Fruit fly (Drosophila melanogaster) whole organism, prepupa: ENCODE measurements around the gene ND-B14.5B.
A peak's percentile ranks its signal among the peaks of the same experiment; 100 is the strongest.

Experiments
- Blimp-1 ChIP-seq: fragments of 200-800 bp; sonication (Bioruptor generic); optimal IDR thresholded peaks from 3 replicates; lab custom pipeline; 2017; ENCODE audit warnings: missing biosample characterization, missing genetic modification characterization, mild to moderate bottlenecking, moderate library complexity, missing genetic modification reagents
- CG10631 ChIP-seq: fragments of 200-800 bp; sonication (Bioruptor generic); optimal IDR thresholded peaks from 2 replicates; lab custom pipeline; 2016; ENCODE audit warnings: missing biosample characterization, missing genetic modification characterization
- CG11294 ChIP-seq: fragments of 200-800 bp; sonication (Bioruptor generic); IDR thresholded peaks from 2 replicates; pipeline ENCODE4 v1.3.6; 2022; ENCODE audit warnings: missing biosample characterization, missing genetic modification characterization
- CG15336 ChIP-seq: fragments of 200-800 bp; sonication (Bioruptor generic); IDR thresholded peaks from 2 replicates; pipeline ENCODE4 v1.3.6; 2022; ENCODE audit warnings: missing biosample characterization, missing genetic modification characterization
- CG32006 ChIP-seq: fragments of 200-800 bp; sonication (Bioruptor generic); optimal IDR thresholded peaks from 3 replicates; lab custom pipeline; 2017; ENCODE audit warnings: missing biosample characterization, mild to moderate bottlenecking, missing genetic modification characterization
- CG34406 ChIP-seq: fragments of 200-800 bp; sonication (Bioruptor generic); optimal IDR thresholded peaks from 3 replicates; lab custom pipeline; 2016; ENCODE audit warnings: missing biosample characterization, missing genetic modification characterization
- CG4318 ChIP-seq: fragments of 200-800 bp; sonication (Bioruptor generic); optimal IDR thresholded peaks from 3 replicates; lab custom pipeline; 2017; ENCODE audit warnings: missing biosample characterization, mild to moderate bottlenecking, missing genetic modification characterization
- CG6163 ChIP-seq: fragments of 200-800 bp; sonication (Bioruptor generic); IDR thresholded peaks from 3 replicates; pipeline ENCODE4 v1.3.6; 2022; ENCODE audit warnings: missing biosample characterization, missing genetic modification characterization
- CG6276 ChIP-seq: fragments of 200-800 bp; sonication (Bioruptor generic); optimal IDR thresholded peaks from 2 replicates; lab custom pipeline; 2017; ENCODE audit warnings: missing biosample characterization, mild to moderate bottlenecking, missing genetic modification characterization
- CG6792 ChIP-seq: fragments of 200-800 bp; sonication (Bioruptor generic); optimal IDR thresholded peaks from 3 replicates; lab custom pipeline; 2016; ENCODE audit warnings: missing biosample characterization, missing genetic modification characterization
- CG7368 ChIP-seq: fragments of 200-800 bp; sonication (Bioruptor generic); optimal IDR thresholded peaks from 3 replicates; lab custom pipeline; 2016; ENCODE audit warnings: missing biosample characterization, missing genetic modification characterization
- CG8119 ChIP-seq: fragments of 200-800 bp; sonication (Bioruptor generic); IDR thresholded peaks from 3 replicates; pipeline ENCODE4 v1.3.6; 2022; ENCODE audit warnings: missing biosample characterization, missing genetic modification characterization
- Eip75B ChIP-seq: fragments of 200-800 bp; sonication (Bioruptor generic); optimal IDR thresholded peaks from 3 replicates; lab custom pipeline; 2016; ENCODE audit warnings: missing biosample characterization, missing genetic modification characterization
- Eip78C ChIP-seq: fragments of 200-800 bp; sonication (Bioruptor generic); peaks from one replicate; lab custom pipeline; 2016; ENCODE audit warnings: missing biosample characterization, missing genetic modification characterization
- Ets21C ChIP-seq: fragments of 200-800 bp; sonication (Bioruptor generic); optimal IDR thresholded peaks from 3 replicates; lab custom pipeline; 2016; ENCODE audit warnings: missing biosample characterization, missing genetic modification characterization
- Ets96B ChIP-seq: fragments of 200-800 bp; optimal IDR thresholded peaks from 2 replicates; lab custom pipeline; 2019; ENCODE audit warnings: missing biosample characterization, mild to moderate bottlenecking, missing genetic modification characterization, moderate library complexity
- Hr39 ChIP-seq: fragments of 200-800 bp; sonication (Bioruptor generic); optimal IDR thresholded peaks from 2 replicates; lab custom pipeline; 2016; ENCODE audit warnings: missing biosample characterization, missing genetic modification characterization
- Hr4 ChIP-seq: fragments of 200-800 bp; sonication (Bioruptor generic); optimal IDR thresholded peaks from 3 replicates; lab custom pipeline; 2016; ENCODE audit warnings: missing biosample characterization, missing genetic modification characterization
- OdsH ChIP-seq: fragments of 200-800 bp; sonication (Bioruptor generic); optimal IDR thresholded peaks from 3 replicates; lab custom pipeline; 2016; ENCODE audit warnings: missing biosample characterization, missing genetic modification characterization
- Sox14 ChIP-seq: fragments of 200-800 bp; sonication (Bioruptor generic); optimal IDR thresholded peaks from 3 replicates; lab custom pipeline; 2016; ENCODE audit warnings: missing biosample characterization, missing genetic modification characterization
- Sox15 ChIP-seq: fragments of 200-800 bp; sonication (Bioruptor generic); optimal IDR thresholded peaks from 3 replicates; lab custom pipeline; 2016; ENCODE audit warnings: missing biosample characterization, missing genetic modification characterization
- cyc ChIP-seq: fragments of 200-800 bp; sonication (Bioruptor generic); optimal IDR thresholded peaks from 3 replicates; lab custom pipeline; 2016; ENCODE audit warnings: missing biosample characterization, missing genetic modification characterization
- dsx ChIP-seq: fragments of 200-800 bp; optimal IDR thresholded peaks from 3 replicates; lab custom pipeline; 2019; ENCODE audit warnings: missing biosample characterization, mild to moderate bottlenecking, missing genetic modification characterization, moderate library complexity; ENCODE audit not compliant: poor library complexity, severe bottlenecking
- eg ChIP-seq: fragments of 200-800 bp; sonication (Bioruptor generic); IDR thresholded peaks from 3 replicates; pipeline ENCODE4 v1.3.6; 2022; ENCODE audit warnings: missing biosample characterization, missing genetic modification characterization
- lz ChIP-seq: fragments of 200-800 bp; sonication (Bioruptor generic); optimal IDR thresholded peaks from 3 replicates; lab custom pipeline; 2016; ENCODE audit warnings: missing biosample characterization, missing genetic modification characterization
- pdm3 ChIP-seq: fragments of 200-800 bp; sonication (Bioruptor generic); optimal IDR thresholded peaks from 3 replicates; lab custom pipeline; 2016; ENCODE audit warnings: missing biosample characterization, missing genetic modification characterization
- salr ChIP-seq, 2 experiments: fragments of 200-800 bp; sonication (Bioruptor generic); optimal IDR thresholded peaks; 3 replicates each; lab custom pipeline; 2016 to 2018; ENCODE audit warnings: missing biosample characterization in 2 of 2, missing genetic modification characterization in 2 of 2, mild to moderate bottlenecking in 1 of 2
- spab ChIP-seq: fragments of 200-800 bp; sonication (Bioruptor generic); optimal IDR thresholded peaks from 2 replicates; lab custom pipeline; 2017; ENCODE audit warnings: missing biosample characterization, mild to moderate bottlenecking, missing genetic modification characterization, missing genetic modification reagents
- ss ChIP-seq, 2 experiments: fragments of 200-800 bp; sonication (Bioruptor generic); optimal IDR thresholded peaks; 2 replicates in 1 of 2; 3 replicates in 1 of 2; lab custom pipeline; 2017 to 2018; ENCODE audit warnings: mild to moderate bottlenecking in 2 of 2, missing biosample characterization in 2 of 2, missing genetic modification characterization in 2 of 2, moderate library complexity in 1 of 2
- svp ChIP-seq: fragments of 200-800 bp; sonication (Bioruptor generic); peaks from one replicate; lab custom pipeline; 2016; ENCODE audit warnings: missing biosample characterization, missing genetic modification characterization

Gene ND-B14.5B

dm6 chr2L:3105895-3106294 lies 39.8 kb downstream of the ND-B14.5B start (continued):
- TF ChIP-seq spab (peak; percentile 66), CG34406 (GFP tag; lab: Kevin White, UChicago) (peak; percentile 79), lz (GFP tag; lab: Kevin White, UChicago) (peak; percentile 71), CG7368 (GFP tag; lab: Kevin White, UChicago) (peak; percentile 80), pdm3 (GFP tag; lab: Kevin White, UChicago) (peak; percentile 62), Sox15 (GFP tag; lab: Kevin White, UChicago) (peak; percentile 75), CG10631 (GFP tag; lab: Kevin White, UChicago) (peak; percentile 79), svp (GFP tag; lab: Kevin White, UChicago) (peak; percentile 93), dsx (GFP tag; lab: Kevin White, UChicago) (peak; percentile 67), Hr39 (GFP tag; lab: Kevin White, UChicago) (peak; percentile 82), OdsH (GFP tag; lab: Kevin White, UChicago) (peak; percentile 63), Sox14 (GFP tag; lab: Kevin White, UChicago) (peak; percentile 68), CG6792 (peak; percentile 66), Eip78C (GFP tag; lab: Kevin White, UChicago) (peak; percentile 92), Ets96B (tag; lab: Kevin White, UChicago) (peak; percentile 78), Ets21C (GFP tag; lab: Kevin White, UChicago) (peak; percentile 30), CG4318 (GFP tag; lab: Kevin White, UChicago) (peak; percentile 85), Blimp-1 (GFP tag; lab: Kevin White, UChicago) (peak; percentile 46), salr (GFP tag; optimal IDR thresholded peaks at IDR 0.05; lab: Kevin White, UChicago) (peak; percentile 53 to 75)
- TF ChIP-seq, all 60 proteins: peak for 53

dm6 chr2L:3100812-3101211 lies 44.8 kb downstream of the ND-B14.5B start:
- peak; percentile 44 for TF ChIP-seq CG32006 (GFP tag; lab: Kevin White, UChicago)
- TF ChIP-seq eg: peak; percentile 64; the same call in 2 of the 3 replicates
- no peak for TF ChIP-seq CG11294 (GFP tag; lab: Robert Waterston, UW)
- TF ChIP-seq CG8119: peak; percentile 45; the same call in 2 of the 3 replicates
- no peak for TF ChIP-seq CG7368 (GFP tag; lab: Kevin White, UChicago)
- peak in 1 of 2 experiments; percentile 0 for TF ChIP-seq salr (GFP tag; optimal IDR thresholded peaks at IDR 0.05; lab: Kevin White, UChicago)
- TF ChIP-seq CG6163 (GFP tag; lab: Robert Waterston, UW): peak; percentile 38; the same call in 1 of the 3 replicates
- TF ChIP-seq Sox14 (GFP tag; lab: Kevin White, UChicago): no peak
- no peak for TF ChIP-seq Eip75B (GFP tag; lab: Kevin White, UChicago)
- peak; percentile 50 for TF ChIP-seq Hr4
- peak; percentile 15 for TF ChIP-seq CG6276 (GFP tag; lab: Kevin White, UChicago)
- peak; percentile 37 for TF ChIP-seq Eip78C (GFP tag; lab: Kevin White, UChicago)
- TF ChIP-seq cyc (GFP tag; lab: Kevin White, UChicago): no peak
- peak; percentile 68 for TF ChIP-seq CG15336 (GFP tag; lab: Robert Waterston, UW)

dm6 chr2L:3099930-3100329 lies 45.7 kb downstream of the ND-B14.5B start:
- TF ChIP-seq CG32006 (GFP tag; lab: Kevin White, UChicago): no peak
- TF ChIP-seq ss (GFP tag; optimal IDR thresholded peaks at IDR 0.05; lab: Kevin White, UChicago): no peak
- TF ChIP-seq CG4318 (GFP tag; lab: Kevin White, UChicago): no peak
